Worm (Caenorhabditis elegans) whole organism, early embryonic: ENCODE measurements around the gene C46E10.3.
"Not testable (repeated sequence)": the region's sequence is repeated elsewhere in the genome, so short reads cannot be mapped to it uniquely, and the experiment has no call there.

ENCODE experiments used
- B0310.2 ChIP-seq: sonication (generic microtip); optimal IDR thresholded peaks from 2 replicates; lab custom pipeline; 2016; ENCODE audit warnings: mild to moderate bottlenecking, missing genetic modification characterization, missing compliant biosample characterization
- F13C5.2 ChIP-seq: sonication (generic microtip); optimal IDR thresholded peaks from 2 replicates; lab custom pipeline; 2017; ENCODE audit warnings: mild to moderate bottlenecking, missing genetic modification characterization, inconsistent platforms, missing compliant biosample characterization
- aly-1 ChIP-seq: sonication (generic microtip); optimal IDR thresholded peaks from 2 replicates; lab custom pipeline; 2016; ENCODE audit warnings: missing genetic modification characterization, missing compliant biosample characterization
- ama-1 ChIP-seq: fragments of 150-350 bp; optimal IDR thresholded peaks from 2 replicates; lab custom pipeline; 2014
- ceh-13 ChIP-seq: fragments of 200-800 bp; sonication (Bioruptor generic); optimal IDR thresholded peaks from 2 replicates; lab custom pipeline; 2018; ENCODE audit warnings: mild to moderate bottlenecking, missing genetic modification characterization, missing compliant biosample characterization
- ceh-36 ChIP-seq: sonication (generic microtip); optimal IDR thresholded peaks from 2 replicates; lab custom pipeline; 2016; ENCODE audit warnings: missing genetic modification characterization, inconsistent platforms, missing compliant biosample characterization
- ets-7 ChIP-seq: sonication (generic microtip); optimal IDR thresholded peaks from 2 replicates; lab custom pipeline; 2016; ENCODE audit warnings: missing genotype, missing genetic modification characterization, missing compliant biosample characterization
- flt-1 ChIP-seq: fragments of 200-800 bp; sonication (Bioruptor generic); IDR thresholded peaks from 2 replicates; pipeline ENCODE4 v1.3.6; 2022; ENCODE audit warnings: missing genetic modification characterization, missing compliant biosample characterization
- hmbx-1 ChIP-seq: sonication (generic microtip); optimal IDR thresholded peaks from 2 replicates; lab custom pipeline; 2016; ENCODE audit warnings: mild to moderate bottlenecking, missing genetic modification characterization, missing compliant biosample characterization
- hmg-4 ChIP-seq: fragments of 200-800 bp; sonication (Bioruptor generic); optimal IDR thresholded peaks from 2 replicates; lab custom pipeline; 2018; ENCODE audit warnings: mild to moderate bottlenecking, missing genetic modification characterization, missing compliant biosample characterization
- hnd-1 ChIP-seq: sonication (generic microtip); optimal IDR thresholded peaks from 2 replicates; lab custom pipeline; 2016; ENCODE audit warnings: missing genetic modification characterization, missing compliant biosample characterization
- pes-1 ChIP-seq: fragments of 200-800 bp; sonication (Bioruptor generic); IDR thresholded peaks from 2 replicates; pipeline ENCODE4 v1.3.6; 2022; ENCODE audit warnings: missing genetic modification reagents, missing genetic modification characterization, missing compliant biosample characterization
- scrt-1 ChIP-seq: fragments of 200-800 bp; sonication (Bioruptor generic); IDR thresholded peaks from 2 replicates; pipeline ENCODE4 v1.3.6; 2022; ENCODE audit warnings: missing genetic modification characterization, missing compliant biosample characterization
- sea-1 ChIP-seq: fragments of 200-800 bp; sonication (Bioruptor generic); conservative IDR thresholded peaks from 2 replicates; pipeline ENCODE4 v1.3.6; 2022; ENCODE audit warnings: missing genetic modification characterization, missing compliant biosample characterization
- tbx-11 ChIP-seq: fragments of 200-800 bp; sonication (Bioruptor generic); IDR thresholded peaks from 2 replicates; pipeline ENCODE4 v1.3.6; 2022; ENCODE audit warnings: missing genetic modification characterization, missing compliant biosample characterization
- tbx-37 ChIP-seq: fragments of 200-800 bp; sonication (Bioruptor generic); conservative IDR thresholded peaks from 2 replicates; pipeline ENCODE4 v1.3.6; 2022; ENCODE audit warnings: missing genetic modification reagents, missing genetic modification characterization, missing compliant biosample characterization
- tra-4 ChIP-seq: sonication (generic microtip); optimal IDR thresholded peaks from 2 replicates; lab custom pipeline; 2017; ENCODE audit warnings: missing genetic modification characterization, missing compliant biosample characterization

Gene C46E10.3

ce11 chrII:3750685-3751084 is 29.6 kb downstream of the C46E10.3 start, which contains the start of gene fbxb-91:
TSS of gene fbxb-91 (minus strand) at chrII:3750785.
- TF ChIP-seq tra-4 (tag; lab: Kevin White, UChicago) (no peak), scrt-1 (GFP tag; lab: Robert Waterston, UW) (no peak), hnd-1 (tag; lab: Kevin White, UChicago) (no peak), tbx-37 (GFP tag; lab: Robert Waterston, UW) (no peak), flt-1 (GFP tag; lab: Robert Waterston, UW) (no peak), tbx-11 (GFP tag; lab: Robert Waterston, UW) (no peak), ama-1 (lab: Kevin White, UChicago) (no peak), ceh-13 (GFP tag; lab: Kevin White, UChicago) (no peak), hmbx-1 (tag; lab: Kevin White, UChicago) (no peak), ets-7 (tag; lab: Kevin White, UChicago) (no peak), hmg-4 (GFP tag; lab: Kevin White, UChicago) (no peak), pes-1 (GFP tag; lab: Robert Waterston, UW) (no peak), aly-1 (no peak), ceh-36 (tag; lab: Kevin White, UChicago) (no peak), B0310.2 (tag; lab: Kevin White, UChicago) (no peak)

- TF ChIP-seq pes-1 (GFP tag; lab: Robert Waterston, UW) (no peak), ceh-13 (GFP tag; lab: Kevin White, UChicago) (no peak), ceh-36 (tag; lab: Kevin White, UChicago) (no peak), aly-1 (no peak), hmbx-1 (tag; lab: Kevin White, UChicago) (no peak), hnd-1 (tag; lab: Kevin White, UChicago) (no peak), B0310.2 (tag; lab: Kevin White, UChicago) (no peak), flt-1 (GFP tag; lab: Robert Waterston, UW) (no peak), tbx-11 (GFP tag; lab: Robert Waterston, UW) (no peak), hmg-4 (GFP tag; lab: Kevin White, UChicago) (no peak), ama-1 (lab: Kevin White, UChicago) (no peak), sea-1 (GFP tag; lab: Robert Waterston, UW) (no peak), ets-7 (tag; lab: Kevin White, UChicago) (no peak), tra-4 (tag; lab: Kevin White, UChicago) (no peak), tbx-37 (GFP tag; lab: Robert Waterston, UW) (no peak), F13C5.2 (tag; lab: Kevin White, UChicago) (no peak), scrt-1 (GFP tag; lab: Robert Waterston, UW) (no peak)
Measured at ce11 chrII:3752184-3752583, 31.1 kb downstream of the C46E10.3 start, which contains the start of gene sdz-11. TSS of gene sdz-11 (minus strand) at chrII:3752284.

- TF ChIP-seq aly-1 (no peak), flt-1 (GFP tag; lab: Robert Waterston, UW) (no peak), ets-7 (tag; lab: Kevin White, UChicago) (no peak), scrt-1 (GFP tag; lab: Robert Waterston, UW) (no peak), ceh-36 (tag; lab: Kevin White, UChicago) (no peak), hmbx-1 (tag; lab: Kevin White, UChicago) (no peak), ama-1 (lab: Kevin White, UChicago) (no peak), tra-4 (tag; lab: Kevin White, UChicago) (no peak), hmg-4 (GFP tag; lab: Kevin White, UChicago) (no peak), sea-1 (GFP tag; lab: Robert Waterston, UW) (no peak), B0310.2 (tag; lab: Kevin White, UChicago) (no peak), pes-1 (GFP tag; lab: Robert Waterston, UW) (no peak), ceh-13 (GFP tag; lab: Kevin White, UChicago) (no peak), F13C5.2 (tag; lab: Kevin White, UChicago) (no peak)
Measured at ce11 chrII:3753598-3753997, 32.5 kb downstream of the C46E10.3 start, which contains the start of gene rcd-1. TSS of gene rcd-1 (plus strand) at chrII:3753898.

ce11 chrII:3757499-3757898 is 36.4 kb downstream of the C46E10.3 start, which contains the start of gene srx-111:
TSS of gene srx-111 (plus strand) at chrII:3757799.
- no peak for TF ChIP-seq aly-1
- no peak for TF ChIP-seq ceh-36 (tag; lab: Kevin White, UChicago)
- no peak for TF ChIP-seq scrt-1 (GFP tag; lab: Robert Waterston, UW)
- no peak for TF ChIP-seq hmbx-1 (tag; lab: Kevin White, UChicago)
- TF ChIP-seq tra-4 (tag; lab: Kevin White, UChicago): no peak
- TF ChIP-seq flt-1 (GFP tag; lab: Robert Waterston, UW): no peak
- no peak for TF ChIP-seq tbx-37 (GFP tag; lab: Robert Waterston, UW)
- no peak for TF ChIP-seq F13C5.2 (tag; lab: Kevin White, UChicago)
- no peak for TF ChIP-seq ceh-13 (GFP tag; lab: Kevin White, UChicago)

ce11 chrII:3759010-3759409 is 37.9 kb downstream of the C46E10.3 start, which contains the start of gene T24E12.12:
TSS of gene T24E12.12 (plus strand) at chrII:3759290.
- TF ChIP-seq F13C5.2 (tag; lab: Kevin White, UChicago): no peak
- TF ChIP-seq ama-1 (lab: Kevin White, UChicago): no peak

ce11 chrII:3761599-3761998 is 40.5 kb downstream of the C46E10.3 start, which contains the start of gene T24E12.6:
TSS of gene T24E12.6 (minus strand) at chrII:3761699.
- TF ChIP-seq hnd-1 (tag; lab: Kevin White, UChicago); B0310.2 (tag; lab: Kevin White, UChicago); aly-1: not testable (repeated sequence)

ce11 chrII:3764486-3764885 is 43.4 kb downstream of the C46E10.3 start, which contains the start of gene srx-112:
TSS of gene srx-112 (minus strand) at chrII:3764586.
- no peak for TF ChIP-seq hmbx-1 (tag; lab: Kevin White, UChicago)
- no peak for TF ChIP-seq ets-7 (tag; lab: Kevin White, UChicago)
- no peak for TF ChIP-seq F13C5.2 (tag; lab: Kevin White, UChicago)
- TF ChIP-seq tbx-11 (GFP tag; lab: Robert Waterston, UW): no peak
- TF ChIP-seq ceh-36 (tag; lab: Kevin White, UChicago): no peak
- no peak for TF ChIP-seq hmg-4 (GFP tag; lab: Kevin White, UChicago)
- no peak for TF ChIP-seq aly-1
- TF ChIP-seq hnd-1 (tag; lab: Kevin White, UChicago): no peak
- TF ChIP-seq pes-1 (GFP tag; lab: Robert Waterston, UW): no peak
- TF ChIP-seq scrt-1 (GFP tag; lab: Robert Waterston, UW): no peak
- no peak for TF ChIP-seq tra-4 (tag; lab: Kevin White, UChicago)
- TF ChIP-seq B0310.2 (tag; lab: Kevin White, UChicago): no peak
- no peak for TF ChIP-seq ama-1 (lab: Kevin White, UChicago)
- no peak for TF ChIP-seq ceh-13 (GFP tag; lab: Kevin White, UChicago)
- TF ChIP-seq sea-1 (GFP tag; lab: Robert Waterston, UW): no peak
- no peak for TF ChIP-seq tbx-37 (GFP tag; lab: Robert Waterston, UW)
- TF ChIP-seq flt-1 (GFP tag; lab: Robert Waterston, UW): no peak
